Fruit fly (Drosophila melanogaster) whole organism: ENCODE data around the gene Ttc1.

Experiments used
- CG8478 ChIP-seq: fragments of >200 bp; optimal IDR thresholded peaks from 2 replicates; lab custom pipeline; 2018; ENCODE audit warnings: inconsistent platforms
- pan ChIP-seq: fragments of >200 bp; optimal IDR thresholded peaks from 2 replicates; lab custom pipeline; 2017
- psq ChIP-seq: fragments of >200 bp; optimal IDR thresholded peaks from 2 replicates; lab custom pipeline; 2017

- TF ChIP-seq psq (lab: Kevin White, UChicago): no peak
- TF ChIP-seq CG8478 (lab: Kevin White, UChicago): no peak
- no peak for TF ChIP-seq pan (lab: Kevin White, UChicago)
These were observed 34.4 kb downstream of the Ttc1 start for dm6 chr3R:16408434-16408833.
